Worm (Caenorhabditis elegans) whole organism, midembryonic: Measurements from ENCODE around the gene emb-4.

Experiments
- T22C8.4 ChIP-seq: fragments of 200-800 bp; sonication (Bioruptor generic); IDR thresholded peaks from 2 replicates; pipeline ENCODE4 v1.3.6; 2022; ENCODE audit warnings: missing genetic modification characterization, missing compliant biosample characterization
- cog-1 ChIP-seq: sonication (generic microtip); optimal IDR thresholded peaks from 2 replicates; lab custom pipeline; 2016; ENCODE audit warnings: missing genetic modification characterization, missing compliant biosample characterization
- flt-1 ChIP-seq: fragments of 200-800 bp; sonication (Bioruptor generic); IDR thresholded peaks from 2 replicates; pipeline ENCODE4 v1.3.6; 2022; ENCODE audit warnings: missing genetic modification characterization, missing compliant biosample characterization
- klf-2 ChIP-seq: fragments of 200-800 bp; sonication (Bioruptor generic); conservative IDR thresholded peaks from 2 replicates; pipeline ENCODE4 v1.3.6; 2022; ENCODE audit warnings: missing genetic modification reagents, missing genetic modification characterization, missing compliant biosample characterization
- med-1 ChIP-seq: sonication (generic microtip); optimal IDR thresholded peaks from 2 replicates; lab custom pipeline; 2017; ENCODE audit warnings: missing genetic modification characterization, mild to moderate bottlenecking, missing compliant biosample characterization, antibody characterized with exemption, missing genetic modification reagents; ENCODE audit not compliant: insufficient read depth
- ref-1 ChIP-seq: fragments of 200-800 bp; sonication (Bioruptor generic); conservative IDR thresholded peaks from 2 replicates; pipeline ENCODE4 v1.3.6; 2022; ENCODE audit warnings: missing genetic modification reagents, missing genetic modification characterization, missing compliant biosample characterization
- tab-1 ChIP-seq: fragments of 200-800 bp; sonication (Bioruptor generic); IDR thresholded peaks from 2 replicates; pipeline ENCODE4 v1.3.6; 2022; ENCODE audit warnings: missing genetic modification characterization, missing compliant biosample characterization
- ztf-23 ChIP-seq: fragments of 200-800 bp; sonication (Bioruptor generic); IDR thresholded peaks from 2 replicates; pipeline ENCODE4 v1.3.6; 2022; ENCODE audit warnings: missing genetic modification reagents, missing genetic modification characterization, missing compliant biosample characterization
- ztf-29 ChIP-seq: fragments of 200-800 bp; sonication (Bioruptor generic); IDR thresholded peaks from 2 replicates; pipeline ENCODE4 v1.3.6; 2022; ENCODE audit warnings: missing genetic modification reagents, missing genetic modification characterization, missing compliant biosample characterization

emb-4 gene

ce11 chrV:18894924-18895388 is at the start of gene emb-4:
emb-4 (minus strand) TSS chrV:18894974.
- no peak for TF ChIP-seq ztf-23 (GFP tag; lab: Robert Waterston, UW)
- TF ChIP-seq cog-1 (tag; lab: Kevin White, UChicago) = no peak
- no peak for TF ChIP-seq T22C8.4 (GFP tag; lab: Robert Waterston, UW)
- TF ChIP-seq flt-1 (GFP tag; lab: Robert Waterston, UW) = no peak
- TF ChIP-seq tab-1 (GFP tag; lab: Robert Waterston, UW) = no peak
- TF ChIP-seq klf-2 (GFP tag; lab: Robert Waterston, UW) = no peak
- no peak for TF ChIP-seq ref-1 (GFP tag; lab: Robert Waterston, UW)
- TF ChIP-seq med-1 (GFP tag; lab: Kevin White, UChicago) = no peak
- TF ChIP-seq ztf-29 (GFP tag; lab: Robert Waterston, UW) = no peak

- peak; percentile 93 for TF ChIP-seq T22C8.4 (GFP tag; lab: Robert Waterston, UW)
Observed at ce11 chrV:18940826-18941225, 46.1 kb upstream of the emb-4 start.

- TF ChIP-seq ref-1 (GFP tag; lab: Robert Waterston, UW) = no peak
- no peak for TF ChIP-seq klf-2 (GFP tag; lab: Robert Waterston, UW)
- no peak for TF ChIP-seq ztf-29 (GFP tag; lab: Robert Waterston, UW)
- TF ChIP-seq cog-1 (tag; lab: Kevin White, UChicago) = no peak
- no peak for TF ChIP-seq flt-1 (GFP tag; lab: Robert Waterston, UW)
- no peak for TF ChIP-seq tab-1 (GFP tag; lab: Robert Waterston, UW)
- no peak for TF ChIP-seq ztf-23 (GFP tag; lab: Robert Waterston, UW)
- TF ChIP-seq med-1 (GFP tag; lab: Kevin White, UChicago) = no peak
- TF ChIP-seq T22C8.4 (GFP tag; lab: Robert Waterston, UW) = no peak
Observed at ce11 chrV:18940341-18940740, 45.6 kb upstream of the emb-4 start, which contains the start of gene Y80D3A.8. Y80D3A.8 (plus strand) TSS chrV:18940641.

- TF ChIP-seq T22C8.4 (GFP tag; lab: Robert Waterston, UW) (no peak), ztf-23 (GFP tag; lab: Robert Waterston, UW) (no peak), tab-1 (GFP tag; lab: Robert Waterston, UW) (no peak), cog-1 (tag; lab: Kevin White, UChicago) (no peak), flt-1 (GFP tag; lab: Robert Waterston, UW) (no peak), ztf-29 (GFP tag; lab: Robert Waterston, UW) (no peak), ref-1 (GFP tag; lab: Robert Waterston, UW) (no peak), med-1 (GFP tag; lab: Kevin White, UChicago) (no peak), klf-2 (GFP tag; lab: Robert Waterston, UW) (no peak)
Observed at ce11 chrV:18937578-18937977, 42.8 kb upstream of the emb-4 start.

ce11 chrV:18934539-18934938 is 39.8 kb upstream of the emb-4 start:
- no peak for TF ChIP-seq cog-1 (tag; lab: Kevin White, UChicago)
- TF ChIP-seq ztf-29 (GFP tag; lab: Robert Waterston, UW) = no peak
- no peak for TF ChIP-seq T22C8.4 (GFP tag; lab: Robert Waterston, UW)
- TF ChIP-seq tab-1 (GFP tag; lab: Robert Waterston, UW) = no peak
- no peak for TF ChIP-seq klf-2 (GFP tag; lab: Robert Waterston, UW)
- TF ChIP-seq med-1 (GFP tag; lab: Kevin White, UChicago) = no peak
- no peak for TF ChIP-seq flt-1 (GFP tag; lab: Robert Waterston, UW)
- no peak for TF ChIP-seq ref-1 (GFP tag; lab: Robert Waterston, UW)
- TF ChIP-seq ztf-23 (GFP tag; lab: Robert Waterston, UW) = no peak

- TF ChIP-seq cog-1 (tag; lab: Kevin White, UChicago) (no peak), med-1 (GFP tag; lab: Kevin White, UChicago) (no peak), klf-2 (GFP tag; lab: Robert Waterston, UW) (no peak), ztf-29 (GFP tag; lab: Robert Waterston, UW) (no peak), flt-1 (GFP tag; lab: Robert Waterston, UW) (no peak)
Observed at ce11 chrV:18931279-18931678, 36.5 kb upstream of the emb-4 start, which contains the start of gene ptr-22. ptr-22 (minus strand) TSS chrV:18931379.

ce11 chrV:18930748-18931147 is 36.0 kb upstream of the emb-4 start:
- TF ChIP-seq flt-1 (GFP tag; lab: Robert Waterston, UW) = no peak
- TF ChIP-seq ztf-23 (GFP tag; lab: Robert Waterston, UW) = no peak
- TF ChIP-seq cog-1 (tag; lab: Kevin White, UChicago) = no peak
- TF ChIP-seq klf-2 (GFP tag; lab: Robert Waterston, UW) = no peak
- TF ChIP-seq ztf-29 (GFP tag; lab: Robert Waterston, UW) = no peak
- no peak for TF ChIP-seq ref-1 (GFP tag; lab: Robert Waterston, UW)
- no peak for TF ChIP-seq tab-1 (GFP tag; lab: Robert Waterston, UW)
- TF ChIP-seq T22C8.4 (GFP tag; lab: Robert Waterston, UW) = no peak
- TF ChIP-seq med-1 (GFP tag; lab: Kevin White, UChicago) = no peak

- TF ChIP-seq cog-1 (tag; lab: Kevin White, UChicago) (no peak), klf-2 (GFP tag; lab: Robert Waterston, UW) (no peak), T22C8.4 (GFP tag; lab: Robert Waterston, UW) (peak; percentile 56)
Observed at ce11 chrV:18917396-18917795, 22.6 kb upstream of the emb-4 start.

- TF ChIP-seq cog-1 (tag; lab: Kevin White, UChicago) = no peak
- TF ChIP-seq klf-2 (GFP tag; lab: Robert Waterston, UW) = no peak
- no peak for TF ChIP-seq med-1 (GFP tag; lab: Kevin White, UChicago)
- TF ChIP-seq flt-1 (GFP tag; lab: Robert Waterston, UW) = no peak
- no peak for TF ChIP-seq T22C8.4 (GFP tag; lab: Robert Waterston, UW)
- no peak for TF ChIP-seq tab-1 (GFP tag; lab: Robert Waterston, UW)
- no peak for TF ChIP-seq ztf-23 (GFP tag; lab: Robert Waterston, UW)
- no peak for TF ChIP-seq ref-1 (GFP tag; lab: Robert Waterston, UW)
- TF ChIP-seq ztf-29 (GFP tag; lab: Robert Waterston, UW) = no peak
Observed at ce11 chrV:18913120-18913519, 18.3 kb upstream of the emb-4 start.
